Worm (Caenorhabditis elegans) whole organism, L4 larva: ENCODE results near the gene klp-6.

Source experiments
- D1046.2 ChIP-seq: fragments of 200-800 bp; sonication (Bioruptor generic); IDR thresholded peaks from 2 replicates; pipeline ENCODE4 v1.3.6; 2022; ENCODE audit warnings: missing genetic modification characterization, missing compliant biosample characterization
- F44E2.7 ChIP-seq: fragments of 200-800 bp; sonication (Bioruptor generic); IDR thresholded peaks from 2 replicates; pipeline ENCODE4 v2.1.2; 2022; ENCODE audit warnings: missing genetic modification characterization, missing compliant biosample characterization
- T20F7.1 ChIP-seq: fragments of 200-800 bp; sonication (Bioruptor generic); optimal IDR thresholded peaks from 2 replicates; lab custom pipeline; 2018; ENCODE audit warnings: mild to moderate bottlenecking, missing genetic modification characterization, missing compliant biosample characterization
- T26A8.4 ChIP-seq: fragments of 200-800 bp; sonication (Bioruptor generic); IDR thresholded peaks from 2 replicates; pipeline ENCODE4 v1.3.6; 2022; ENCODE audit warnings: missing genetic modification characterization, missing compliant biosample characterization
- Y105C5A.15 ChIP-seq: fragments of 200-800 bp; sonication (Bioruptor generic); IDR thresholded peaks from 2 replicates; pipeline ENCODE4 v1.3.6; 2022; ENCODE audit warnings: missing genetic modification characterization, missing compliant biosample characterization
- Y75B8A.6 ChIP-seq: fragments of 200-800 bp; sonication (Bioruptor generic); IDR thresholded peaks from 2 replicates; pipeline ENCODE4 v1.3.6; 2022; ENCODE audit warnings: missing genetic modification reagents, missing genetic modification characterization, missing compliant biosample characterization
- aha-1 ChIP-seq: fragments of 150-350 bp; peaks from one replicate; lab custom pipeline; 2014; ENCODE audit warnings: missing biosample characterization, missing genetic modification characterization
- attf-4 ChIP-seq: sonication (generic microtip); optimal IDR thresholded peaks from 3 replicates; lab custom pipeline; 2017; ENCODE audit warnings: missing biosample characterization, missing genetic modification characterization
- ceh-32 ChIP-seq: sonication (generic microtip); optimal IDR thresholded peaks from 2 replicates; lab custom pipeline; 2016; ENCODE audit warnings: mild to moderate bottlenecking, missing genetic modification characterization, missing compliant biosample characterization; ENCODE audit not compliant: poor library complexity
- ceh-44 ChIP-seq: fragments of 200-800 bp; sonication (Bioruptor generic); IDR thresholded peaks from 2 replicates; pipeline ENCODE4 v1.3.6; 2022; ENCODE audit warnings: missing genetic modification reagents, missing genetic modification characterization, missing compliant biosample characterization
- ceh-82 ChIP-seq: sonication (generic microtip); optimal IDR thresholded peaks from 2 replicates; lab custom pipeline; 2017; ENCODE audit warnings: missing biosample characterization, missing genetic modification characterization
- ces-1 ChIP-seq: fragments of 150-350 bp; sonication (generic microtip); optimal IDR thresholded peaks from 4 replicates; lab custom pipeline; 2014; ENCODE audit warnings: missing biosample characterization, missing genetic modification reagents, missing genetic modification characterization
- ctbp-1 ChIP-seq: fragments of 200-800 bp; sonication (Bioruptor generic); IDR thresholded peaks from 2 replicates; pipeline ENCODE4 v1.3.6; 2022; ENCODE audit warnings: missing genetic modification reagents, missing genetic modification characterization, missing compliant biosample characterization
- daf-12 ChIP-seq: fragments of 150-350 bp; optimal IDR thresholded peaks from 2 replicates; lab custom pipeline; 2014; ENCODE audit warnings: missing biosample characterization, missing genetic modification reagents, missing genetic modification characterization
- daf-16 ChIP-seq, 3 experiments: sonication (generic microtip); optimal IDR thresholded peaks; 2 replicates each; lab custom pipeline; 2016 to 2017; ENCODE audit warnings: missing genetic modification characterization in 3 of 3, missing genetic modification reagents in 3 of 3, mild to moderate bottlenecking in 2 of 3, missing compliant biosample characterization in 2 of 3, missing biosample characterization in 1 of 3, moderate library complexity in 1 of 3
- dmd-6 ChIP-seq: fragments of 200-800 bp; sonication (Bioruptor generic); IDR thresholded peaks from 2 replicates; pipeline ENCODE4 v1.3.6; 2022; ENCODE audit warnings: missing genetic modification reagents, missing genetic modification characterization, missing compliant biosample characterization
- dmd-8 ChIP-seq: fragments of 200-800 bp; sonication (Bioruptor generic); IDR thresholded peaks from 2 replicates; pipeline ENCODE4 v1.3.6; 2022; ENCODE audit warnings: missing genetic modification characterization, missing compliant biosample characterization
- dmd-9 ChIP-seq: fragments of 200-800 bp; sonication (Bioruptor generic); IDR thresholded peaks from 2 replicates; pipeline ENCODE4 v1.3.6; 2022; ENCODE audit warnings: missing genetic modification reagents, missing genetic modification characterization, missing compliant biosample characterization
- dpl-1 ChIP-seq: fragments of 150-350 bp; optimal IDR thresholded peaks from 2 replicates; lab custom pipeline; 2014; ENCODE audit warnings: missing biosample characterization, missing genetic modification reagents, missing genetic modification characterization
- dve-1 ChIP-seq: sonication (generic microtip); optimal IDR thresholded peaks from 2 replicates; lab custom pipeline; 2017; ENCODE audit warnings: antibody characterized with exemption, mild to moderate bottlenecking, missing genetic modification characterization, missing compliant biosample characterization; ENCODE audit not compliant: insufficient read depth
- fos-1 ChIP-seq: fragments of 150-350 bp; optimal IDR thresholded peaks from 2 replicates; lab custom pipeline; 2014; ENCODE audit warnings: missing biosample characterization, missing genetic modification characterization
- gei-8 ChIP-seq: fragments of 200-800 bp; sonication (Bioruptor generic); optimal IDR thresholded peaks from 2 replicates; lab custom pipeline; 2018; ENCODE audit warnings: mild to moderate bottlenecking, missing genetic modification characterization, missing compliant biosample characterization
- hlh-30 ChIP-seq: sonication (generic microtip); optimal IDR thresholded peaks from 2 replicates; lab custom pipeline; 2017; ENCODE audit warnings: antibody characterized with exemption, mild to moderate bottlenecking, missing genetic modification characterization, missing compliant biosample characterization; ENCODE audit not compliant: insufficient read depth
- jun-1 ChIP-seq: fragments of 150-350 bp; optimal IDR thresholded peaks from 2 replicates; lab custom pipeline; 2014; ENCODE audit warnings: missing biosample characterization, missing genetic modification reagents, missing genetic modification characterization
- lim-7 ChIP-seq: fragments of 200-800 bp; sonication (Bioruptor generic); IDR thresholded peaks from 2 replicates; pipeline ENCODE4 v1.3.6; 2022; ENCODE audit warnings: missing genetic modification characterization, missing compliant biosample characterization
- lin-38 ChIP-seq: fragments of 200-800 bp; sonication (Bioruptor generic); IDR thresholded peaks from 2 replicates; pipeline ENCODE4 v1.3.6; 2022; ENCODE audit warnings: missing genetic modification reagents, missing genetic modification characterization, missing compliant biosample characterization
- lsy-2 ChIP-seq, 2 experiments: fragments of 150-350 bp in 1 of 2; sonication (generic microtip) in 1 of 2; optimal IDR thresholded peaks; 2 replicates each; lab custom pipeline; 2014 to 2017; ENCODE audit warnings: missing biosample characterization in 2 of 2, missing genetic modification characterization in 2 of 2
- mep-1 ChIP-seq: fragments of 150-350 bp; sonication (generic microtip); optimal IDR thresholded peaks from 3 replicates; lab custom pipeline; 2014; ENCODE audit warnings: missing biosample characterization, missing genetic modification characterization
- mes-2 ChIP-seq: sonication (generic microtip); optimal IDR thresholded peaks from 2 replicates; lab custom pipeline; 2016; ENCODE audit warnings: missing genotype, mild to moderate bottlenecking, missing genetic modification characterization, missing compliant biosample characterization; ENCODE audit not compliant: poor library complexity, severe bottlenecking
- nhr-111 ChIP-seq: fragments of 200-800 bp; sonication (Bioruptor generic); optimal IDR thresholded peaks from 2 replicates; lab custom pipeline; 2018; ENCODE audit warnings: mild to moderate bottlenecking, missing genetic modification characterization, missing compliant biosample characterization
- nhr-48 ChIP-seq: sonication (generic microtip); optimal IDR thresholded peaks from 2 replicates; lab custom pipeline; 2016; ENCODE audit warnings: mild to moderate bottlenecking, missing genetic modification characterization, missing compliant biosample characterization
- nhr-6 ChIP-seq: fragments of 150-350 bp; optimal IDR thresholded peaks from 2 replicates; lab custom pipeline; 2014; ENCODE audit warnings: missing biosample characterization, missing genetic modification characterization
- nhr-77 ChIP-seq: fragments of 150-350 bp; optimal IDR thresholded peaks from 2 replicates; lab custom pipeline; 2014; ENCODE audit warnings: missing biosample characterization, missing genetic modification characterization
- pha-4 ChIP-seq, 2 experiments: fragments of 150-350 bp in 1 of 2; fragments of 200-800 bp in 1 of 2; sonication (Bioruptor generic) in 1 of 2; IDR thresholded peaks in 1 of 2; optimal IDR thresholded peaks in 1 of 2; 2 replicates each; pipeline versions ENCODE4 v1.3.6 to Lab custom; 2014 to 2022; ENCODE audit warnings: missing genetic modification characterization in 2 of 2, missing genetic modification reagents in 2 of 2, missing biosample characterization in 1 of 2, missing compliant biosample characterization in 1 of 2
- php-3 ChIP-seq: fragments of 200-800 bp; sonication (Bioruptor generic); IDR thresholded peaks from 2 replicates; pipeline ENCODE4 v1.3.6; 2022; ENCODE audit warnings: missing genetic modification reagents, missing genetic modification characterization, missing compliant biosample characterization
- sdz-12 ChIP-seq: fragments of 200-800 bp; sonication (Bioruptor generic); optimal IDR thresholded peaks from 2 replicates; lab custom pipeline; 2018; ENCODE audit warnings: mild to moderate bottlenecking, missing genetic modification characterization, missing compliant biosample characterization
- skn-1 ChIP-seq: fragments of 150-350 bp; optimal IDR thresholded peaks from 2 replicates; lab custom pipeline; 2014; ENCODE audit warnings: missing biosample characterization, missing genetic modification characterization
- snpc-4 ChIP-seq: fragments of 150-350 bp; optimal IDR thresholded peaks from 2 replicates; lab custom pipeline; 2014; ENCODE audit warnings: missing biosample characterization, missing genetic modification characterization
- spr-1 ChIP-seq: sonication (generic microtip); optimal IDR thresholded peaks from 2 replicates; lab custom pipeline; 2016; ENCODE audit warnings: mild to moderate bottlenecking, missing genetic modification characterization, missing compliant biosample characterization
- spr-3 ChIP-seq: fragments of 200-800 bp; sonication (Bioruptor generic); optimal IDR thresholded peaks from 2 replicates; lab custom pipeline; 2018; ENCODE audit warnings: mild to moderate bottlenecking, missing genetic modification characterization, missing compliant biosample characterization
- vab-7 ChIP-seq: fragments of 200-800 bp; sonication (Bioruptor generic); IDR thresholded peaks from 2 replicates; pipeline ENCODE4 v1.3.6; 2022; ENCODE audit warnings: missing genetic modification reagents, missing genetic modification characterization, missing compliant biosample characterization
- ztf-11 ChIP-seq: fragments of 150-350 bp; optimal IDR thresholded peaks from 2 replicates; lab custom pipeline; 2014; ENCODE audit warnings: missing biosample characterization, missing genetic modification characterization
- ztf-7 ChIP-seq: fragments of 150-350 bp; optimal IDR thresholded peaks from 2 replicates; lab custom pipeline; 2014; ENCODE audit warnings: missing biosample characterization, missing genetic modification characterization

klp-6 gene

DNA sequence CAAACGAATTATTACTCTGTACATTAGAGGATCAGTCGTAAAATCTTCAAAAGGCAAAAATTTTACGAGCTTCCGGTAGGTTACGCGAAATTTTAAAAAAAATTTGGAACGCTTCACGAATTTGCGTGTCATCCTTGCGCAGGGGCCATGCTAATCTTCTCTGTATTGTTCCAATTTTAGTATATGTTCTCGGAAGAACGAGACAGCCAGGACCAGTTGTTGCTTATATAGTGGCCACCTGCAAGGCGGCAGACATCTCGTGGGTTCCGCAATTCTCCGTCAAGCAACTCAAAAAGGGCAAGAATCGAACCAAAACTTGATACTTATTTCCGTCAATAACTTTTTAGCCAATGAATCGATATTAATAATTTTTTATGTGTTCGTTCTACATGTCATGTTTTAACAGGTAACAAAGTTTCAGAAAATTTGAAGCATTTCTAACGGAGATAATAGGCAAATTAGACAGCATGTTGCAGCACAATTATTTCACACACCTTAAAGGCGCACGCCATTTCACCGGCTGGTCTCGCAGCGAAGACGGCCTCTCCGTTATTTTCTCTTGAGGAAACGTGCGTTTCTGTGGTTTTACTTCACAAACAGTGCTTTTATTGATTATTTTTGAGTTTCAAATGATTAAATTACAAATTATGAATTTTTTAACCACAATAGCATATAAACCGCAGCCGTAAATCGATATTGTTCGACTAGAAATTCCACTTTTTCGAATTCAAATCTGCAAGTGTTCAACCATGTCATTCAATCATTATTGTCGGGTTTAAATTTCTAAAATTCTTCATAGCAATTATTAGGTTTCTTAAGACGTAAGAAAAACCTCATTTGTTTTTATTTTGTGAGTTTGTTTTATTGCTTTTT lies 50.2 kb downstream of the klp-6 start (continued):
- TF ChIP-seq skn-1 (tag; lab: Kevin White, UChicago) (no peak), D1046.2 (GFP tag; lab: Robert Waterston, UW) (peak; percentile 92), spr-3 (GFP tag; lab: Kevin White, UChicago) (peak; percentile 73), daf-16 (GFP tag; optimal IDR thresholded peaks at IDR 0.05; lab: Kevin White, UChicago) (peak; percentile 76 to 83), daf-16 (tag; optimal IDR thresholded peaks at IDR 0.05; lab: Kevin White, UChicago) (peak; percentile 56), ceh-44 (GFP tag; lab: Robert Waterston, UW) (peak; percentile 81), dve-1 (tag; lab: Kevin White, UChicago) (peak; percentile 84), ctbp-1 (GFP tag; lab: Robert Waterston, UW) (peak; percentile 90), dmd-6 (GFP tag; lab: Robert Waterston, UW) (peak; percentile 67), ceh-32 (tag; lab: Kevin White, UChicago) (peak; percentile 60), nhr-77 (tag; lab: Kevin White, UChicago) (no peak), vab-7 (GFP tag; lab: Robert Waterston, UW) (peak; percentile 82), dmd-8 (GFP tag; lab: Robert Waterston, UW) (peak; percentile 95), Y75B8A.6 (GFP tag; lab: Robert Waterston, UW) (peak; percentile 94), ceh-82 (tag; lab: Kevin White, UChicago) (no peak), mep-1 (tag; lab: Kevin White, UChicago) (peak; percentile 86), dmd-9 (GFP tag; lab: Robert Waterston, UW) (peak; percentile 80), Y105C5A.15 (peak; percentile 72; the same call in 1 of the 2 replicates), lim-7 (GFP tag; lab: Robert Waterston, UW) (peak; percentile 83), dpl-1 (GFP tag; lab: Kevin White, UChicago) (peak; percentile 47), ztf-11 (tag; lab: Kevin White, UChicago) (no peak), ces-1 (no peak), nhr-6 (tag; lab: Kevin White, UChicago) (peak; percentile 46), hlh-30 (tag; lab: Kevin White, UChicago) (peak; percentile 18)

DNA sequence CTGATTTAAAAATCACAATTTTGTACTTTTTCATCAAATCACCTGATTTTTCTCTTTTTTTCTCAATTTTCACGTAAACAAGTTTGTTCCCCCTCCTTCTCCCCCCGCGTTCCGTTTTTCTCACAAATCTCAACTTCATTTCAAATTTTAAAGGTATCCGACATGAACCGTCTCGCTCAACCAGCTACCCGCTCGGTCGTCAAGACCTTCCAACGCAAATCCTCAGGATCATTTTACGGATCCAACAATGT lies 50.8 kb downstream of the klp-6 start, which contains the start of gene cox-6A:
Gene cox-6A (plus strand): TSS at position 152 of the 251 bp plus-strand sequence.
- no peak for TF ChIP-seq ztf-7 (tag; lab: Kevin White, UChicago)
- TF ChIP-seq pha-4 (GFP tag; IDR thresholded peaks at IDR 0.05; lab: Robert Waterston, UW): no peak
- TF ChIP-seq pha-4 (tag; optimal IDR thresholded peaks at IDR 0.05; lab: Kevin White, UChicago): no peak
- no peak for TF ChIP-seq fos-1 (tag; lab: Kevin White, UChicago)
- TF ChIP-seq vab-7 (GFP tag; lab: Robert Waterston, UW): no peak
- TF ChIP-seq attf-4 (tag; lab: Kevin White, UChicago): no peak
- TF ChIP-seq sdz-12 (GFP tag; lab: Kevin White, UChicago): no peak
- TF ChIP-seq ceh-32 (tag; lab: Kevin White, UChicago): no peak
- no peak for TF ChIP-seq php-3 (GFP tag; lab: Robert Waterston, UW)
- no peak for TF ChIP-seq lim-7 (GFP tag; lab: Robert Waterston, UW)
- no peak for TF ChIP-seq jun-1
- TF ChIP-seq daf-12 (tag; lab: Kevin White, UChicago): no peak
- no peak for TF ChIP-seq daf-16 (GFP tag; optimal IDR thresholded peaks at IDR 0.05; lab: Kevin White, UChicago)
- no peak for TF ChIP-seq daf-16 (tag; optimal IDR thresholded peaks at IDR 0.05; lab: Kevin White, UChicago)
- no peak for TF ChIP-seq snpc-4 (tag; lab: Kevin White, UChicago)
- TF ChIP-seq, all 104 proteins: peak for 0

DNA sequence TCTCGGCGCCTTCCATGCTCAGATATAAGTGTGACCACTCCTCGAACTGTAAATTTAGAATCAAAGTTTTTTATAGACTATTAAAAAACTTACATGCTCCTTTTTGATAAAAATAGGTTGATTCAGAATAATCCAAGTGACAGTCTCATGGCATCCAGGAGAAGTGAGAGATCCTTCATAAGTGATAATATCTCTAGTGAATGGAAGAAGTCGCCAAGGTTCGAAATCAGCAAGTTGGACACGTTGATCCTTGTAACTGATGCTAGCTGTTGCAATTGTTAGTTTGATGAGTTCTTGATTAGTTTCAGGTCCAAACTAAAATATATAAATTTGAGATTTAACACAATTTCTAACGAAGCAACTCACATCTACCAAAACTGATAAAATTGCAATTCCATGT lies 52.6 kb downstream of the klp-6 start:
- TF ChIP-seq nhr-111 (no peak), lsy-2 (tag; optimal IDR thresholded peaks at IDR 0.05; lab: Kevin White, UChicago) (peak in 1 of 2 experiments; percentile 15), T26A8.4 (GFP tag; lab: Robert Waterston, UW) (0 out of 2 replicates have a peak, but pooled peaks have one; percentile 21), aha-1 (peak; percentile 59), pha-4 (GFP tag; IDR thresholded peaks at IDR 0.05; lab: Robert Waterston, UW) (0 out of 2 replicates have a peak, but pooled peaks have one; percentile 30), pha-4 (tag; optimal IDR thresholded peaks at IDR 0.05; lab: Kevin White, UChicago) (no peak), lim-7 (GFP tag; lab: Robert Waterston, UW) (no peak), T20F7.1 (peak; percentile 36), mes-2 (tag; lab: Kevin White, UChicago) (peak; percentile 17), daf-16 (GFP tag; optimal IDR thresholded peaks at IDR 0.05; lab: Kevin White, UChicago) (no peak), daf-16 (tag; optimal IDR thresholded peaks at IDR 0.05; lab: Kevin White, UChicago) (peak; percentile 21), lin-38 (GFP tag; lab: Robert Waterston, UW) (peak; percentile 51), spr-1 (tag; lab: Kevin White, UChicago) (peak; percentile 0), nhr-48 (tag; lab: Kevin White, UChicago) (peak; percentile 25), dmd-8 (GFP tag; lab: Robert Waterston, UW) (no peak), F44E2.7 (GFP tag; lab: Robert Waterston, UW) (0 out of 2 replicates have a peak, but pooled peaks have one; percentile 15), gei-8 (no peak)
